Fruit fly (Drosophila melanogaster): ENCODE results near the gene CG15211.

- TF ChIP-seq CG15336 (GFP tag; IDR thresholded peaks at IDR 0.05) (no peak), vri (GFP tag; optimal IDR thresholded peaks at IDR 0.05) (no peak), OdsH (GFP tag; optimal IDR thresholded peaks at IDR 0.05) (no peak), achi (GFP tag; optimal IDR thresholded peaks at IDR 0.05) (peak; percentile 20), CG3919 (GFP tag; optimal IDR thresholded peaks at IDR 0.05) (peak; percentile 28), Lpt (GFP tag; optimal IDR thresholded peaks at IDR 0.05) (no peak), fd59A (GFP tag; optimal IDR thresholded peaks at IDR 0.05) (no peak), Gug (GFP tag; IDR thresholded peaks at IDR 0.05) (no peak), ss (GFP tag; optimal IDR thresholded peaks at IDR 0.05) (peak in 1 of 2 experiments; percentile 37), CG10631 (GFP tag; optimal IDR thresholded peaks at IDR 0.05) (no peak), Blimp-1 (GFP tag; optimal IDR thresholded peaks at IDR 0.05) (no peak)
Measured at dm6 chrX:10806718-10807412, 34.5 kb downstream of the CG15211 start.
